Fruit fly (Drosophila melanogaster) whole organism: ENCODE measurements around the gene CG10702.

ENCODE experiments used
- CG8478 ChIP-seq: fragments of >200 bp; optimal IDR thresholded peaks from 2 replicates; lab custom pipeline; 2018; ENCODE audit warnings: inconsistent platforms
- Dll ChIP-seq: fragments of >200 bp; optimal IDR thresholded peaks from 2 replicates; lab custom pipeline; 2017
- EcR ChIP-seq, 2 experiments: fragments of >200 bp; optimal IDR thresholded peaks; 2 replicates each; lab custom pipeline; 2017; ENCODE audit warnings: missing biosample characterization in 2 of 2, missing genetic modification characterization in 2 of 2, missing genetic modification reagents in 2 of 2
- pan ChIP-seq: fragments of >200 bp; optimal IDR thresholded peaks from 2 replicates; lab custom pipeline; 2017
- psq ChIP-seq: fragments of >200 bp; optimal IDR thresholded peaks from 2 replicates; lab custom pipeline; 2017
- usp ChIP-seq: fragments of >200 bp; optimal IDR thresholded peaks from 2 replicates; lab custom pipeline; 2017; ENCODE audit warnings: missing biosample characterization, missing genetic modification characterization, mixed read lengths

Gene CG10702

dm6 chr2L:19069548-19070145 lies at the start of gene CG10702:
TSS of gene CG10702 (minus strand) at chr2L:19069851.
- TF ChIP-seq usp (GFP tag; lab: Kevin White, UChicago) = no peak

- TF ChIP-seq psq (lab: Kevin White, UChicago) = no peak
These were observed 44.6 kb upstream of the CG10702 start, which contains the start of gene CG10561 for dm6 chr2L:19114183-19114776. TSS of gene CG10561 (plus strand) at chr2L:19114401.

- TF ChIP-seq pan (lab: Kevin White, UChicago) (no peak), EcR (GFP tag; optimal IDR thresholded peaks at IDR 0.05; lab: Kevin White, UChicago) (no peak), psq (lab: Kevin White, UChicago) (no peak), Dll (no peak), usp (GFP tag; lab: Kevin White, UChicago) (no peak), CG8478 (no peak)
These were observed 42.5 kb upstream of the CG10702 start for dm6 chr2L:19112200-19112599.

dm6 chr2L:19111729-19112128 lies 42.1 kb upstream of the CG10702 start:
- TF ChIP-seq psq (lab: Kevin White, UChicago) = no peak
- TF ChIP-seq CG8478 = no peak
- no peak for TF ChIP-seq Dll
- no peak for TF ChIP-seq usp (GFP tag; lab: Kevin White, UChicago)
- no peak for TF ChIP-seq pan (lab: Kevin White, UChicago)
- TF ChIP-seq EcR (GFP tag; optimal IDR thresholded peaks at IDR 0.05; lab: Kevin White, UChicago) = no peak

- TF ChIP-seq EcR (GFP tag; optimal IDR thresholded peaks at IDR 0.05; lab: Kevin White, UChicago) (no peak), usp (GFP tag; lab: Kevin White, UChicago) (no peak), CG8478 (no peak), pan (lab: Kevin White, UChicago) (no peak), psq (lab: Kevin White, UChicago) (no peak), Dll (no peak)
These were observed 41.5 kb upstream of the CG10702 start for dm6 chr2L:19111137-19111536.

- no peak for TF ChIP-seq EcR (GFP tag; optimal IDR thresholded peaks at IDR 0.05; lab: Kevin White, UChicago)
- no peak for TF ChIP-seq CG8478
- no peak for TF ChIP-seq Dll
- no peak for TF ChIP-seq psq (lab: Kevin White, UChicago)
- TF ChIP-seq pan (lab: Kevin White, UChicago) = no peak
These were observed 40.1 kb upstream of the CG10702 start, which contains the start of gene amd for dm6 chr2L:19109625-19110204. TSS of gene amd (plus strand) at chr2L:19110154.

dm6 chr2L:19108377-19108876 lies 38.8 kb upstream of the CG10702 start, which contains the start of gene Lim3:
TSS of gene Lim3 (minus strand) at chr2L:19108427.
- no peak for TF ChIP-seq Dll
- TF ChIP-seq usp (GFP tag; lab: Kevin White, UChicago) = no peak
- TF ChIP-seq CG8478 = no peak
- no peak for TF ChIP-seq pan (lab: Kevin White, UChicago)
- TF ChIP-seq psq (lab: Kevin White, UChicago) = no peak
- TF ChIP-seq EcR (GFP tag; optimal IDR thresholded peaks at IDR 0.05; lab: Kevin White, UChicago) = no peak

dm6 chr2L:19106235-19106634 lies 36.6 kb upstream of the CG10702 start:
- TF ChIP-seq CG8478 (no peak), EcR (GFP tag; optimal IDR thresholded peaks at IDR 0.05; lab: Kevin White, UChicago) (no peak)

dm6 chr2L:19104383-19104782 lies 34.7 kb upstream of the CG10702 start:
- TF ChIP-seq psq (lab: Kevin White, UChicago) = no peak
- no peak for TF ChIP-seq Dll
- no peak for TF ChIP-seq usp (GFP tag; lab: Kevin White, UChicago)
- no peak for TF ChIP-seq pan (lab: Kevin White, UChicago)
- TF ChIP-seq EcR (GFP tag; optimal IDR thresholded peaks at IDR 0.05; lab: Kevin White, UChicago) = no peak
- TF ChIP-seq CG8478 = no peak

dm6 chr2L:19103176-19103921 lies 33.7 kb upstream of the CG10702 start:
- no peak for TF ChIP-seq usp (GFP tag; lab: Kevin White, UChicago)
- no peak for TF ChIP-seq psq (lab: Kevin White, UChicago)
- TF ChIP-seq CG8478 = no peak
- no peak for TF ChIP-seq EcR (GFP tag; optimal IDR thresholded peaks at IDR 0.05; lab: Kevin White, UChicago)
- TF ChIP-seq pan (lab: Kevin White, UChicago) = no peak
- TF ChIP-seq Dll = no peak

dm6 chr2L:19101744-19102143 lies 32.1 kb upstream of the CG10702 start, which contains the start of the genes CG17344 and CG43731:
TSS of gene CG17344 (plus strand) at chr2L:19102044.
TSS of gene CG43731 (plus strand) at chr2L:19102044.
- TF ChIP-seq EcR (GFP tag; optimal IDR thresholded peaks at IDR 0.05; lab: Kevin White, UChicago) (no peak), pan (lab: Kevin White, UChicago) (no peak), CG8478 (no peak), psq (lab: Kevin White, UChicago) (no peak), Dll (no peak), usp (GFP tag; lab: Kevin White, UChicago) (no peak)

dm6 chr2L:19098668-19099067 lies 29.0 kb upstream of the CG10702 start:
- TF ChIP-seq EcR (GFP tag; optimal IDR thresholded peaks at IDR 0.05; lab: Kevin White, UChicago) = no peak
- no peak for TF ChIP-seq pan (lab: Kevin White, UChicago)
- no peak for TF ChIP-seq psq (lab: Kevin White, UChicago)
- no peak for TF ChIP-seq CG8478
- TF ChIP-seq Dll = no peak
- no peak for TF ChIP-seq usp (GFP tag; lab: Kevin White, UChicago)
